Fruit fly (Drosophila melanogaster) whole organism: Measurements from ENCODE around the gene pasi1.

Experiments used
- Dll ChIP-seq: fragments of >200 bp; optimal IDR thresholded peaks from 2 replicates; lab custom pipeline; 2017
- pan ChIP-seq: fragments of >200 bp; optimal IDR thresholded peaks from 2 replicates; lab custom pipeline; 2017
- psq ChIP-seq: fragments of >200 bp; optimal IDR thresholded peaks from 2 replicates; lab custom pipeline; 2017

DNA sequence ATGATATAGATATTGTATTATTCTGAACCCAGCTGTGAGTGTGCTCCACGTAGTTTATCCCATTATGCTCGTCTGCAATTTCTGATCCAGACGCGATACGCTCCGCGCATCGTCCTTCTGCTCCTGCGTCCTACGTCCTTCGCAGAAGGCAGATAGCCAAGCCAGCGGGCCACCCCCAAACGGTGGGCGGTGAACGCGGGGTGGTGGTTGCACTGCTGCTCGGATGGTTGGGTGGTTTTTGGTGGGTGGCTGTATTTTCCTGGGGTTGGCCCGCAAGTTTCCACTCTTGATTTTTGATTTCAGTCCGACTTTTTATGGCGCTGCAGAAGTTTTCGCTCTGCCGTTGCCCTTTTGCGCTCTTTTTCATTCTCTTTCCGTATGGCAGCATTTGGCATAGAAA is 17.6 kb downstream of the pasi1 start:
- TF ChIP-seq Dll, result no peak
- no peak for TF ChIP-seq pan
- no peak for TF ChIP-seq psq (lab: Kevin White, UChicago)
